Worm (Caenorhabditis elegans): Measurements from ENCODE around the gene taf-6.2.
A peak's percentile ranks its signal among the peaks of the same experiment; 100 is the strongest.

taf-6.2 gene

DNA sequence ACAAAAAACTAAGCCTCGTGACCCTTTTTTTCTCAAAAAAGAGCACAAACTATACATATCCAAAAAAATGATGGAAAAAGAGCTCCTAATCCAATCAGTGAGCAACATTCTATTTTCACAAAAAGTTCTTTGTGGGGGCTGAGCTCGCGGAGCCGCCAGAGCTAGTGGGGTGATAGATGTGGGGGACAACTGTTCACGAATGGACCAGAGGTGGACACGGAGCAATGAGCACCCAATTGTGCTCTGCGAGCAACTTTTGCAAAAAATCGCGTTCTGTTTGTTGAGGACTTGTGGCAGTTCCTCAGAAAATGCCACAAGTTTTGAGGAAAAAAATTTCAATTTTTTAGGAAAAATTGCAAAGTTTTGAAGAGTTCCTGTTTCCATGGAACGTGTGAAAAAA, 39.7 kb downstream of the taf-6.2 start:
- TF ChIP-seq F13H6.1 (tag; optimal IDR thresholded peaks at IDR 0.05) (peak; percentile 46), nhr-21 (tag; optimal IDR thresholded peaks at IDR 0.05) (no peak)

- TF ChIP-seq nhr-11 (tag; optimal IDR thresholded peaks at IDR 0.05) (no peak), snpc-4 (tag; optimal IDR thresholded peaks at IDR 0.05) (no peak), Y55F3AM.14 (GFP tag; optimal IDR thresholded peaks at IDR 0.05) (peak; percentile 36), nhr-12 (tag; optimal IDR thresholded peaks at IDR 0.05) (no peak), sma-3 (GFP tag; optimal IDR thresholded peaks at IDR 0.05) (peak; percentile 65), crh-2 (tag; optimal IDR thresholded peaks at IDR 0.05) (peak; percentile 14), sem-4 (tag; optimal IDR thresholded peaks at IDR 0.05) (no peak), ztf-1 (GFP tag; conservative IDR thresholded peaks at IDR 0.05) (no peak), ZK546.5 (tag; optimal IDR thresholded peaks at IDR 0.05) (no peak), ama-1 (optimal IDR thresholded peaks at IDR 0.05) (no peak), ceh-16 (tag; optimal IDR thresholded peaks at IDR 0.05) (no peak), nhr-21 (tag; optimal IDR thresholded peaks at IDR 0.05) (peak; percentile 62), nhr-129 (tag; optimal IDR thresholded peaks at IDR 0.05) (peak; percentile 72), ztf-11 (tag; optimal IDR thresholded peaks at IDR 0.05) (no peak), zag-1 (tag; optimal IDR thresholded peaks at IDR 0.05) (no peak), blmp-1 (tag; optimal IDR thresholded peaks at IDR 0.05; ENCODE audit: insufficient read depth) (peak; percentile 7), R02D3.7 (tag; optimal IDR thresholded peaks at IDR 0.05) (no peak), mab-5 (tag; optimal IDR thresholded peaks at IDR 0.05) (peak; percentile 38), fos-1 (tag; optimal IDR thresholded peaks at IDR 0.05) (peak; percentile 22), elt-3 (tag; optimal IDR thresholded peaks at IDR 0.05) (no peak), aly-2 (tag; optimal IDR thresholded peaks at IDR 0.05) (no peak), nhr-77 (tag; optimal IDR thresholded peaks at IDR 0.05) (no peak), ztf-4 (tag; optimal IDR thresholded peaks at IDR 0.05) (no peak), lin-13 (GFP tag; optimal IDR thresholded peaks at IDR 0.05) (no peak), lsy-2 (tag; optimal IDR thresholded peaks at IDR 0.05) (peak in 1 of 2 experiments; percentile 47), ceh-82 (tag; optimal IDR thresholded peaks at IDR 0.05) (no peak), unc-55 (GFP tag; optimal IDR thresholded peaks at IDR 0.05) (no peak), elt-1 (tag; optimal IDR thresholded peaks at IDR 0.05) (no peak), gmeb-1 (tag; optimal IDR thresholded peaks at IDR 0.05) (peak; percentile 33), alr-1 (tag; optimal IDR thresholded peaks at IDR 0.05) (no peak), lin-11 (tag; optimal IDR thresholded peaks at IDR 0.05) (peak; percentile 3), nhr-237 (tag; optimal IDR thresholded peaks at IDR 0.05) (no peak), mbf-1 (tag; optimal IDR thresholded peaks at IDR 0.05) (no peak), lin-39 (tag; optimal IDR thresholded peaks at IDR 0.05) (no peak), nhr-10 (tag; optimal IDR thresholded peaks at IDR 0.05) (no peak), sma-9 (GFP tag; optimal IDR thresholded peaks at IDR 0.05) (peak; percentile 99), sma-9 (tag; optimal IDR thresholded peaks at IDR 0.05) (no peak), dmd-4 (tag; optimal IDR thresholded peaks at IDR 0.05) (no peak), unc-39 (tag; optimal IDR thresholded peaks at IDR 0.05) (no peak), nhr-6 (tag; optimal IDR thresholded peaks at IDR 0.05) (no peak), skn-1 (tag; optimal IDR thresholded peaks at IDR 0.05) (no peak), nhr-23 (tag; optimal IDR thresholded peaks at IDR 0.05) (no peak), F13H6.1 (tag; optimal IDR thresholded peaks at IDR 0.05) (peak; percentile 95), peb-1 (tag; optimal IDR thresholded peaks at IDR 0.05) (no peak), egl-27 (tag; optimal IDR thresholded peaks at IDR 0.05) (peak; percentile 69), nhr-25 (tag; optimal IDR thresholded peaks at IDR 0.05) (peak; percentile 64), unc-62 (GFP tag; optimal IDR thresholded peaks at IDR 0.05) (no peak), C34F6.9 (tag; optimal IDR thresholded peaks at IDR 0.05) (peak; percentile 16), mdl-1 (tag; optimal IDR thresholded peaks at IDR 0.05) (peak; percentile 48 to 71)
Observed at ce11 chrIV:3654214-3654613, 40.3 kb downstream of the taf-6.2 start.

Data from whole organism, L2 larva.